Worm (Caenorhabditis elegans) whole organism, L4/young adult: ENCODE measurements around the gene dap-3.

ENCODE experiments used
- W03F9.2 ChIP-seq: fragments of 150-350 bp; optimal IDR thresholded peaks from 2 replicates; lab custom pipeline; 2014; ENCODE audit warnings: missing biosample characterization, missing genetic modification characterization
- dao-5 ChIP-seq: sonication (generic microtip); optimal IDR thresholded peaks from 2 replicates; lab custom pipeline; 2016; ENCODE audit warnings: missing genotype, missing genetic modification characterization, moderate library complexity, missing compliant biosample characterization
- him-1 ChIP-seq: sonication (generic microtip); optimal IDR thresholded peaks from 2 replicates; lab custom pipeline; 2016; ENCODE audit warnings: missing genotype, missing genetic modification reagents, missing genetic modification characterization, missing compliant biosample characterization

dap-3 gene

DNA sequence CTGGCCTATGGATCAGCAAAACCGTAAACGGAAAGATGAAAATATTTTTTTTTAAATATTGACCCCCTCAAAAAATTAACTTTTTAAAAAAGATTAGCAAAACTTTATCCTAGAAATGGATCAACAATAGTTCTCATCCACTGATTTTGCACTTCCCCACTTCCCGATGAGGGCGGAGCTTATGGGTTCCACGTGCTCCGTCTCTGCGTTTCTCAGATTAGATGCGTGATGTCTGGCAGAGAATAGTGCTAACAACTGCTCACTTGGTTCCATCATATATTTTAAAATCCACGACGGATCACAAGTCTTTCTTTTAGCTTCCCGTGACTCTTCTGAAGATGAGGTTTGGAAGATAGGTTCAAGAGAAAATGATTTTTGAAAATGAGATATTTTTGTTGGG, 22.6 kb upstream of the dap-3 start:
- no peak for TF ChIP-seq dao-5 (tag; lab: Kevin White, UChicago)
- no peak for TF ChIP-seq him-1 (tag; lab: Kevin White, UChicago)
- no peak for TF ChIP-seq W03F9.2

DNA sequence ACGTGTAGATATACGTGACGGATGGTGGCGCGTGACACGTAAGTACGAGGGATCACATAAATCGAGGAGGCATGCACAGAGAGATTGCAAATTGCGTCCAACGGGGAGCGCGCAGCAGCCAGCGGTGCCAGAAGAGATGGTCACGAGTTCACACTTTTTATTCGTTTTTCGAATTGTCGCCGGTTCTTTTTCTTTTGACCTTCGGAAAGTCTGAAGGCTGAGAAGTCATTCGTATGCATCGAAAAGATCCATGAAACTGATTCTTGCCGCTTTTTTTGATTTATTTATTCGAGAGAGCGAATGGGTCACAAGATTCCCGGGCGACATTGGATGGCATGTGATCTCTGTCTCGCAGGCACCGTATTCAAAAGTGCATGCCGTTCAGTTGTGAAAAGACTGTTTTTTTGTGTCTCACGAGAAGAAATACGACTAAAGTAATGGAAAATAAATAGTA, 21.9 kb upstream of the dap-3 start:
- TF ChIP-seq dao-5 (tag; lab: Kevin White, UChicago) (no peak), him-1 (tag; lab: Kevin White, UChicago) (no peak), W03F9.2 (no peak)

DNA sequence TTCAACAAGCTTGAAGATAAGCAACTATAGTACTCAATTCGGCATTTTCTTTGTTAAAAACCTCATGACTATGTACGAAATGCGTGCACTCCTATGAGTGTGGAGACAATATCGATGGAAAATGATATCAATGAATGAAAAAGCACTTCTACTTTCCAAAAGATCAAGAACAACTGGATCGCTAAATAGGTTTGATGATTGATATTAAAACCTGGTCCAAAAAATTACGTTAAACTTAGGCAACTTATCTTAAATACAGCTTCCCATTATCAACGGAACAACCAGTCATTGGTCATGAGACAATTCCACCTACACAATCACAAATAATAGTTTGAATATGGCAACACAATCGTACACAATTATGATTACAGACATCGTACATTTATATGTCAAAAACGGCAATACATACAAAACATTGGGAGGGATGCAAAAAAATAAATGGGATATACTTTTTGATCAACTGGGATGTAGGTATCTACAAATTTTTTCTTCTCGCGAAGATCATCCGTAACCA, 21.2 kb upstream of the dap-3 start:
- TF ChIP-seq W03F9.2 (no peak), him-1 (tag; lab: Kevin White, UChicago) (no peak), dao-5 (tag; lab: Kevin White, UChicago) (no peak)

DNA sequence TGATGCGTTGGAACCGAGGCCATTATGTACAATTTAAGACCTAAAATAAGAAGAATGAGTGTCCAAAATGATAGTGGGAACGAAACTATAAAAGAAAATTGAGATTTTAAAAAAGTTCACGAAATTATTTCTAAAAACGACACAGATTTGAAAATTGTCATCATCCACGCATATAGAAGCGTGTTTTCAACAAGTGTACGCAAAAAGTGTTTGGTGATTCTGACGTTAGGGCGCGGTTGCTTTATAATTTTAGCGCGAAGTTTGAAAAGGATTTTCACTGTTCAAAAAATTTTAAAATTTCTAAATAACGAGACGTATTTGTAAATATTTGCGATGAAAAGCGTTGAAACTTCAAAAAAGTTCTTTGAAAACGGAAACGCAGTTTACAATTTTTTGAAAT, 17.6 kb upstream of the dap-3 start, which contains the start of gene cdc-48.1:
cdc-48.1 (minus strand) TSS at position 40 of the 400 bp plus-strand sequence.
- TF ChIP-seq him-1 (tag; lab: Kevin White, UChicago): peak; percentile 100
- TF ChIP-seq dao-5 (tag; lab: Kevin White, UChicago): peak; percentile 80
- peak; percentile 99 for TF ChIP-seq W03F9.2

DNA sequence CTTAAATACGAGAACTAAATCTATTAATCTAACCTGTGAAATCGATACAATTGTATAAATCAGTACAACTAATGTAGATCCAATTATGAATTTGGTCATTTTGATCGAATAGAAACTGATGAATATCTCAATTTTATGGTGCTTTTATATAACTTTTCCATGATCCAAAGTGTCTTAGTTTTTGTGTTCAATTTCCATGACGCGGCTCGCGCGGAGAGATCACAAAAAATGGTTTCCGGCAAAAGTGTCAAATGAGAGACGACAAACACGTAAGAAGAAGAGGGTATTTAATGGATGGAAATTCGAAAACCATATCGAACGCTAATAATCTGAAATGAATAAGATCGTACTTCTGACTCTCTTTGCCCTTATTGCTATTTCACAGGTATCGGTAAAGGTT, 16.4 kb upstream of the dap-3 start, which contains the start of the genes C06A1.6 and C06A1.7:
C06A1.6 (minus strand) TSS at position 101 of the 400 bp plus-strand sequence.
C06A1.7 (plus strand) TSS at position 314 of the 400 bp plus-strand sequence.
- no peak for TF ChIP-seq W03F9.2
- no peak for TF ChIP-seq him-1 (tag; lab: Kevin White, UChicago)
- no peak for TF ChIP-seq dao-5 (tag; lab: Kevin White, UChicago)

DNA sequence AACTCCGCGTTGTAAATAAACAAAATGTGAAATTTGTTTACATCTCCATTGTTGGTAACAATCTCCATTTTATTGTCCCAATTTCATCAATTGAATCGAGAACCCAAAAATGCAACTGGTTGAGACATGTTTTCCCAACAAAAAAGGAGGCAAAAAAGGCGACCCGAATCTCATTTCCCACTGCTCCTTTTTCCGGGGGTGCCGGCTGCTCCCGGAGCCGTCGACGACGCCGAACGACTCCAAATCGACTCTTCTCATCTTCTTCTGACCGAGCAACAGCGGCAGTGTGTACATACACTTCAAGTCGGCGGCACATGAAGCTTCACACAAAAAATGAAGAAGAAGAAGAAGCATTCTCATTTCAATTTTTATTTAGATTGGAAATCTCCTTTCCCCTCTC, 14.5 kb upstream of the dap-3 start:
- no peak for TF ChIP-seq him-1 (tag; lab: Kevin White, UChicago)
- no peak for TF ChIP-seq dao-5 (tag; lab: Kevin White, UChicago)
- TF ChIP-seq W03F9.2: no peak

DNA sequence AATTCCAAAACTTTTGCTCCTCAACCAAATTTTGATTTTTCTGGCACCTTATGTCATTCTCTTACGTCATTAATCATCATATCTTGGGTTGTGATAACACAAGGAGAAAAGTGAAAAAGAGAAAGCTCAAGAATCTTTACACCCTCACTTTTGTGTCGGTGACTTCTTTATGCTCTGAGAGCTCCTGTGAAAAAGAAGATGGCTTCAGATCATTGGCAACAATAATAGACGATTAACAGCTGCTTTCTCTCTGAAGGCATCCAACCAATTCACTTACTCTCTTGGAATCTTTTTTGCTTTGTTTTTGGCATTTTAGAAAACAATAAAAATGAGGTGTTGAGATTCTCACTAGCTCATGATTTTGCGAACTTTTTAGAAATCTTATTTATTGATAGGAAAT, 11.4 kb upstream of the dap-3 start:
- TF ChIP-seq dao-5 (tag; lab: Kevin White, UChicago) (no peak), W03F9.2 (no peak), him-1 (tag; lab: Kevin White, UChicago) (no peak)

DNA sequence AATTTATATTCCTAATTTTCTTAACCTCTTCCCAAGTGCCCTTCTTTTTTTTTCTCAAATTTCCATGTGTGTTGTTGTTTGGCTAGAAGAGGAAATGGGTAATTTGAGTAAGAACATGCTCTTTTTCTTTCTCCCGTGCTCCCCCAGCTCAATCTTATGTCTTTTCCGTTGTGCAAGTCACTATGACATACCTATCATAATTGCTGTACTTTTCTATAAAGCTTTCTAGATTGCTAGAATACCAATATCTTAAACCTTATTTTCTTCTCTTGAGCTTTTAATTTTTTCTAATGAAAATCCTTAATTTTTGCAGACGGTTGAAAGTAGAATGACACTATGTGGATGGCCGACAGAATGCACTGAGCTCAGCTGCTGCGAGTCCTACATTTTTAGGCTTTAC, 10.6 kb upstream of the dap-3 start, which contains the start of gene txt-13:
txt-13 (plus strand) TSS at position 301 of the 400 bp plus-strand sequence.
- TF ChIP-seq him-1 (tag; lab: Kevin White, UChicago) (no peak), W03F9.2 (no peak), dao-5 (tag; lab: Kevin White, UChicago) (no peak)

DNA sequence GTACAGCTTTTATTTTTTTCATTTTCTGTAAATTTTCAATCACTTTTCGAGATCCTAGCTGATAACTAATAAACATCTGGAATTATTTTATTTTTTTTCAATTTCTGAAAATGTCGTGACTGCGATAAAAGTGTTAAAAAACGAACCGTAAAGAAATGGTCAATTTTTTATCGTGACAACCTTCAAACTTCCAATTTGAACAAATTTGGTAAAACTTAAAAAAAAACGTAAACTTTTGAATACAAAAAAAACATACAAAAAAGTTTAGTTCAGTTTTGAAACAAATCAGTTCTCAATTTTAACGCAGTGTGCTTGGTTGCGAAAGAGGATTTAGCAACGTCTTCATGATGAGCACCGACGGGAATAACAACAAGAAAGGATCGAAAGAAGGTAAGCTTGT, 9.0 kb upstream of the dap-3 start, which contains the start of gene C06A1.3:
C06A1.3 (plus strand) TSS at position 301 of the 400 bp plus-strand sequence.
- TF ChIP-seq him-1 (tag; lab: Kevin White, UChicago): no peak
- TF ChIP-seq W03F9.2: no peak
- TF ChIP-seq dao-5 (tag; lab: Kevin White, UChicago): no peak

DNA sequence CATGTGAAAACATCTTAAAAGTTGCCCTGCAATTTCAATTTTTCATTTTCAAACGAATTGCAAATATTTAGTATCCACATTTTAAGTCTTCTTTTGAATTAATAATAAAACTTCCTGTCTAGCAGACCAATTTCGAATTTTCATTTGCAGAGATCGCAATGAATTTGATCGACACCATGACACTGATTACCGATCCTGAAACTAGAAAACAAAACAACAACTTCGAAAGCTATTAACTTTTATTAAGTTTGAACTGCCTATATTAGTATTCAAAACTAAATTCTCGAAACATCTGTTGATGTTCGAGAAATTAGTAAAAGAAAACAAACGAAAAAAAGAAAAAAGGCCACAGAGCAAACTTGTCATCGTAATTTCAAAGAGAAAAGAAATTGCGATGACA, 6.8 kb upstream of the dap-3 start:
- no peak for TF ChIP-seq him-1 (tag; lab: Kevin White, UChicago)
- TF ChIP-seq dao-5 (tag; lab: Kevin White, UChicago): no peak
- no peak for TF ChIP-seq W03F9.2

DNA sequence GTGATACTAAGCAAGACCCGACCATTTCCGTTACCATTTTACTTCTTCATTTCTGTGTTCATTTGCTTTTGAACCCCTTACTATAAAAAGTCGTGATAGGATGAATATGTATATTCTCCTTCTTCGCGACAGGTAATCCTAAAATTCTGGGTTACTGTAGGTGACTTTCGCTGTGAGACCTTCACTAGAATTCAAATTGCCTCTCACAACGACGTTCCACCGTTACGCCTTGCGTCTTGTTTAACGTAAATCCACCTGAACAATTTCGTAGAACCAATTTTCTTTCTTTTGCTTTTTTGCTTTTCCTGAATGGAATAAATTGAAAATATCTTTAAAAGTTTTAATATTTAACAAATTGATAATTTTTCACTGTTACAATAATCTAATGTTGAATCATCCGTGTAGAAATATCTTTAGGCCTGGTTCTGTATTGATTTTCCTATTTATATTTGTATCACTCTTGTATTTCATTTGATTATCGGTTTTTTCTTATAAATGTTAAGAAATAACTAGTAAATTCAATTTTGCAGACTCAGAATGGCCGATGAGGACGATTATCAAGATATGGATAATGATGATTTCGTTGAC, 2.0 kb upstream of the dap-3 start, which contains the start of gene rpb-6:
rpb-6 (plus strand) TSS at position 538 of the 588 bp plus-strand sequence.
- TF ChIP-seq him-1 (tag; lab: Kevin White, UChicago): no peak
- no peak for TF ChIP-seq W03F9.2
- no peak for TF ChIP-seq dao-5 (tag; lab: Kevin White, UChicago)

DNA sequence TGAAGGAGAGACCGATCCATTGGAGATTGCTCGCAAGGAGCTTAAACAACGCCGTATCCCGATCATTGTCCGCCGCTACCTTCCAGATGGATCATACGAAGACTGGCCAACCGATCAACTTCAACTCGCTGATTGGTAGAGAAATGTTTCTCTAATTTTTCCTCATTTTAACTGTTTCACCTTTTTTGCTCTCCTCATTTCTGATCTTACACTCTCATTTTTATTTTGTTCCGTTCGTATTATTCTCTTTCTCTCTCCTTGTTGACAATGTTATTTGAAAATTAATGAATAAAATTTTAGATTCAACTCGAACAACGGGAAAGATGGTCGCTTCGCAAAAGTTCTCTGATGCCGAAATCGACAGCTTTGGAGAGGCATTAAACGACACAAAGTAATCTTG, 1.3 kb upstream of the dap-3 start, which contains the start of gene dohh-1:
dohh-1 (plus strand) TSS at position 301 of the 400 bp plus-strand sequence.
- TF ChIP-seq dao-5 (tag; lab: Kevin White, UChicago): no peak
- no peak for TF ChIP-seq him-1 (tag; lab: Kevin White, UChicago)
- no peak for TF ChIP-seq W03F9.2

DNA sequence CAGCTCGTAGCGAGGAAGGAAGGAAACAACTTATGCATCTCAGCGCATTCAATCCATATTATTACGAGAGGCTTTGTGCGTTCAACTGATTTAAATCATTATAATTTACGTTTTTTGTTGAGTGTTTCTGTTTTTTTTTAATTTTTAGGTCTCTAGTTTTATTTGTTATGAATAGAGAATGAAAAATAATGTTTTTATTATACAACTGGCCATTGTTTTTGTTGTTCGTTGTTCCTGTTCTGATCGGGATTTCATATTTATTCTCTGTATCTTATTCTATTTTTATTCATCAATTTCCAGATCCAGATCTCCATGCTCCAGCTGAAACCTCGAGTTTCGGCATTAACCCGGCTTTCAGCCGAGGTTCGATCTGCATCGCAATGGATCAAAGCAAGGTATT, 1.4 kb downstream of the dap-3 start, which contains the start of gene mrps-22:
mrps-22 (plus strand) TSS at position 301 of the 400 bp plus-strand sequence.
- no peak for TF ChIP-seq him-1 (tag; lab: Kevin White, UChicago)
- no peak for TF ChIP-seq dao-5 (tag; lab: Kevin White, UChicago)
- TF ChIP-seq W03F9.2: no peak

DNA sequence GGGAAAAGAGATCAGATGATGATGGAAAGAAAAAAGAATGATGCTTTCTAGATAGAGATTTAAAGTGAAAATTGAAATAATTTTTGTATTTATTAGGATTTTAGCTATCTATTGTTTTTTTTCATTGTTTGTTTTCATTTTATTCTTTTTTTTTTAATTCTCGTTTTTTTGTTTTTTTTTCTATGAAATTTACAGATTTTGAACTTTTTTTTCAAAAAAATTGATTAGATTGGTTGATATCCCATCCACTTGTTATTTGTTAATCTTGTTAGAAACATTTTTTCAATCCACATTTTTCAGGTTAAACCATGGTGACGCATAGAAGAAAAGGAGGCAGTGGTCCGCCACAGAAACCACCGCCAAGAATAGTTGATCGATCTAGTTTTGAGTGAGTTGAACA, 3.1 kb downstream of the dap-3 start, which contains the start of gene algn-9:
algn-9 (plus strand) TSS at position 301 of the 400 bp plus-strand sequence.
- TF ChIP-seq dao-5 (tag; lab: Kevin White, UChicago): no peak
- TF ChIP-seq W03F9.2: no peak
- no peak for TF ChIP-seq him-1 (tag; lab: Kevin White, UChicago)
